Fruit fly (Drosophila melanogaster) whole organism, embryonic: ENCODE measurements around the gene CG43658.

ENCODE experiments used
- Ada2b ChIP-seq: fragments of 200-800 bp; sonication (Bioruptor generic); IDR thresholded peaks from 2 replicates; pipeline ENCODE4 v1.3.6; 2022; ENCODE audit warnings: missing biosample characterization, missing genetic modification characterization
- CG10209 ChIP-seq: fragments of 200-800 bp; sonication (Bioruptor generic); optimal IDR thresholded peaks from 3 replicates; lab custom pipeline; 2017; ENCODE audit warnings: missing biosample characterization, mild to moderate bottlenecking, missing genetic modification characterization, missing genetic modification reagents
- CG10462 ChIP-seq: fragments of 200-800 bp; sonication (Bioruptor generic); optimal IDR thresholded peaks from 2 replicates; lab custom pipeline; 2016; ENCODE audit warnings: missing biosample characterization, missing genetic modification characterization
- CG11247 ChIP-seq: fragments of 200-800 bp; sonication (Bioruptor generic); IDR thresholded peaks from 2 replicates; pipeline ENCODE4 v1.3.6; 2022; ENCODE audit warnings: missing biosample characterization, missing genetic modification characterization
- CG11696 ChIP-seq: fragments of 200-800 bp; sonication (Bioruptor generic); IDR thresholded peaks from 2 replicates; pipeline ENCODE4 v1.3.6; 2022; ENCODE audit warnings: missing biosample characterization, missing genetic modification characterization
- CG13424 ChIP-seq: fragments of 200-800 bp; sonication (Bioruptor generic); optimal IDR thresholded peaks from 2 replicates; lab custom pipeline; 2019; ENCODE audit warnings: missing biosample characterization, mild to moderate bottlenecking, missing genetic modification characterization, moderate library complexity
- CG14667 ChIP-seq: fragments of 200-800 bp; sonication (Bioruptor generic); IDR thresholded peaks from 2 replicates; pipeline ENCODE4 v1.3.6; 2022; ENCODE audit warnings: missing biosample characterization, missing genetic modification characterization
- CG15011 ChIP-seq: fragments of 200-800 bp; sonication (Bioruptor generic); optimal IDR thresholded peaks from 3 replicates; lab custom pipeline; 2018; ENCODE audit warnings: missing biosample characterization, mild to moderate bottlenecking, missing genetic modification characterization
- CG3163 ChIP-seq: fragments of 200-800 bp; sonication (Bioruptor generic); optimal IDR thresholded peaks from 3 replicates; lab custom pipeline; 2016; ENCODE audit warnings: missing biosample characterization, missing genetic modification characterization
- CG3726 ChIP-seq: fragments of 200-800 bp; sonication (Bioruptor generic); IDR thresholded peaks from 3 replicates; pipeline ENCODE4, ENCODE4 v1.3.6; 2022; ENCODE audit warnings: missing biosample characterization, missing genetic modification characterization
- CG4282 ChIP-seq: fragments of 200-800 bp; sonication (Bioruptor generic); optimal IDR thresholded peaks from 2 replicates; lab custom pipeline; 2016; ENCODE audit warnings: missing biosample characterization, missing genetic modification characterization
- CG4730 ChIP-seq: fragments of 200-800 bp; sonication (Bioruptor generic); IDR thresholded peaks from 2 replicates; pipeline ENCODE4 v1.3.6; 2022; ENCODE audit warnings: missing biosample characterization, missing genetic modification characterization
- CG5245 ChIP-seq: fragments of 200-800 bp; sonication (Bioruptor generic); optimal IDR thresholded peaks from 3 replicates; lab custom pipeline; 2016; ENCODE audit warnings: missing biosample characterization, missing genetic modification characterization
- CG7271 ChIP-seq: fragments of 200-800 bp; sonication (Bioruptor generic); optimal IDR thresholded peaks from 2 replicates; lab custom pipeline; 2018; ENCODE audit warnings: missing biosample characterization, mild to moderate bottlenecking, missing genetic modification characterization, moderate library complexity
- CG7357 ChIP-seq: fragments of 200-800 bp; sonication (Bioruptor generic); IDR thresholded peaks from 3 replicates; pipeline ENCODE4 v1.3.6; 2022; ENCODE audit warnings: missing biosample characterization, missing genetic modification characterization
- CG7928 ChIP-seq: fragments of 200-800 bp; sonication (Bioruptor generic); optimal IDR thresholded peaks from 2 replicates; lab custom pipeline; 2017; ENCODE audit warnings: missing biosample characterization, mild to moderate bottlenecking, missing genetic modification characterization
- CG7987 ChIP-seq: fragments of 200-800 bp; sonication (Bioruptor generic); optimal IDR thresholded peaks from 2 replicates; lab custom pipeline; 2018; ENCODE audit warnings: missing biosample characterization, mild to moderate bottlenecking, missing genetic modification characterization, moderate library complexity
- CG9609 ChIP-seq: fragments of 200-800 bp; sonication (Bioruptor generic); optimal IDR thresholded peaks from 3 replicates; lab custom pipeline; 2016; ENCODE audit warnings: missing biosample characterization, missing genetic modification characterization
- CG9817 ChIP-seq: fragments of 200-800 bp; sonication (Bioruptor generic); optimal IDR thresholded peaks from 2 replicates; lab custom pipeline; 2018; ENCODE audit warnings: missing biosample characterization, mild to moderate bottlenecking, missing genetic modification characterization, moderate library complexity
- E2f2 ChIP-seq: fragments of 200-800 bp; sonication (Bioruptor generic); IDR thresholded peaks from 2 replicates; pipeline ENCODE4 v1.3.6; 2022; ENCODE audit warnings: missing biosample characterization, missing genetic modification characterization
- Fer2 ChIP-seq: fragments of 200-800 bp; sonication (Bioruptor generic); optimal IDR thresholded peaks from 2 replicates; lab custom pipeline; 2018; ENCODE audit warnings: missing biosample characterization, mild to moderate bottlenecking, missing genetic modification characterization, moderate library complexity
- Hmr ChIP-seq: fragments of 200-800 bp; sonication (Bioruptor generic); optimal IDR thresholded peaks from 3 replicates; lab custom pipeline; 2017; ENCODE audit warnings: mild to moderate bottlenecking, missing biosample characterization, missing genetic modification reagents, missing genetic modification characterization
- Max ChIP-seq: fragments of 200-800 bp; sonication (Bioruptor generic); optimal IDR thresholded peaks from 2 replicates; lab custom pipeline; 2016; ENCODE audit warnings: missing biosample characterization, mild to moderate bottlenecking, missing genetic modification characterization
- Mes4 ChIP-seq: fragments of 200-800 bp; sonication (Bioruptor generic); optimal IDR thresholded peaks from 2 replicates; lab custom pipeline; 2016; ENCODE audit warnings: missing biosample characterization, missing genetic modification characterization
- Mrtf ChIP-seq: fragments of 200-800 bp; sonication (Bioruptor generic); IDR thresholded peaks from 3 replicates; pipeline ENCODE4 v1.3.6; 2022; ENCODE audit warnings: missing biosample characterization, missing genetic modification characterization
- Opbp ChIP-seq: fragments of 200-800 bp; sonication (Bioruptor generic); IDR thresholded peaks from 3 replicates; pipeline ENCODE4 v1.3.6; 2022; ENCODE audit warnings: missing biosample characterization, missing genetic modification characterization; ENCODE audit not compliant: partially characterized antibody
- Poxn ChIP-seq: fragments of 200-800 bp; sonication (Bioruptor generic); IDR thresholded peaks from 2 replicates; pipeline ENCODE4 v1.3.6; 2022; ENCODE audit warnings: missing biosample characterization, missing genetic modification characterization
- Sry-δ ChIP-seq: fragments of 200-800 bp; sonication (Bioruptor generic); optimal IDR thresholded peaks from 2 replicates; lab custom pipeline; 2016; ENCODE audit warnings: missing biosample characterization, missing genetic modification characterization
- YL-1 ChIP-seq: fragments of 200-800 bp; sonication (Bioruptor generic); optimal IDR thresholded peaks from 3 replicates; lab custom pipeline; 2017; ENCODE audit warnings: missing biosample characterization, mild to moderate bottlenecking, missing genetic modification characterization
- al ChIP-seq: fragments of 200-800 bp; sonication (Bioruptor generic); IDR thresholded peaks from 2 replicates; pipeline ENCODE4 v1.3.6; 2022; ENCODE audit warnings: missing biosample characterization, missing genetic modification characterization
- ara ChIP-seq: fragments of 200-800 bp; sonication (Bioruptor generic); IDR thresholded peaks from 2 replicates; pipeline ENCODE4 v1.3.6; 2022; ENCODE audit warnings: missing biosample characterization, missing genetic modification characterization
- cg ChIP-seq: fragments of 200-800 bp; sonication (Bioruptor generic); optimal IDR thresholded peaks from 3 replicates; lab custom pipeline; 2019; ENCODE audit warnings: missing biosample characterization, mild to moderate bottlenecking, missing genetic modification characterization, moderate library complexity
- chinmo ChIP-seq: fragments of 200-800 bp; sonication (Bioruptor generic); IDR thresholded peaks from 4 replicates; pipeline ENCODE4 v1.3.6; 2022; ENCODE audit warnings: missing biosample characterization, missing genetic modification characterization; ENCODE audit not compliant: partially characterized antibody
- dm ChIP-seq: fragments of 200-800 bp; sonication (Bioruptor generic); optimal IDR thresholded peaks from 3 replicates; lab custom pipeline; 2016; ENCODE audit warnings: missing biosample characterization, missing genetic modification characterization
- esg ChIP-seq: fragments of 200-800 bp; sonication (Bioruptor generic); conservative IDR thresholded peaks from 2 replicates; pipeline ENCODE4 v1.3.6; 2022; ENCODE audit warnings: missing biosample characterization, missing genetic modification characterization
- hb ChIP-seq: fragments of 200-800 bp; sonication (Bioruptor generic); IDR thresholded peaks from 3 replicates; pipeline ENCODE4 v1.3.6; 2022; ENCODE audit warnings: missing biosample characterization, missing genetic modification characterization; ENCODE audit not compliant: partially characterized antibody
- jing ChIP-seq: fragments of 200-800 bp; sonication (Bioruptor generic); optimal IDR thresholded peaks from 2 replicates; lab custom pipeline; 2018; ENCODE audit warnings: missing biosample characterization, mild to moderate bottlenecking, missing genetic modification characterization
- klu ChIP-seq: fragments of 200-800 bp; sonication (Bioruptor generic); IDR thresholded peaks from 2 replicates; pipeline ENCODE4 v1.3.6; 2022; ENCODE audit warnings: missing biosample characterization, missing genetic modification characterization
- nmo ChIP-seq: fragments of 200-800 bp; sonication (Bioruptor generic); optimal IDR thresholded peaks from 2 replicates; lab custom pipeline; 2018; ENCODE audit warnings: missing biosample characterization, mild to moderate bottlenecking, missing genetic modification characterization, moderate library complexity
- nom ChIP-seq: fragments of 200-800 bp; sonication (Bioruptor generic); optimal IDR thresholded peaks from 2 replicates; lab custom pipeline; 2017; ENCODE audit warnings: missing biosample characterization, missing genetic modification characterization, mild to moderate bottlenecking, moderate library complexity, missing genetic modification reagents
- pan ChIP-seq, 4 experiments: fragments of >200 bp in 3 of 4; fragments of 200-800 bp in 1 of 4; sonication (Bioruptor generic) in 1 of 4; optimal IDR thresholded peaks in 3 of 4; IDR thresholded peaks in 1 of 4; 2 replicates each; pipeline versions ENCODE4 v1.3.6 to Lab custom; 2017 to 2022; ENCODE audit warnings: missing biosample characterization in 2 of 4, missing genetic modification characterization in 2 of 4, mixed read lengths in 1 of 4
- pita ChIP-seq: fragments of 200-800 bp; sonication (Bioruptor generic); optimal IDR thresholded peaks from 2 replicates; lab custom pipeline; 2017; ENCODE audit warnings: missing biosample characterization, mild to moderate bottlenecking, missing genetic modification characterization
- ranshi ChIP-seq: fragments of 200-800 bp; sonication (Bioruptor generic); IDR thresholded peaks from 2 replicates; pipeline ENCODE4 v1.3.6; 2022; ENCODE audit warnings: missing biosample characterization, missing genetic modification characterization
- row ChIP-seq: fragments of 200-800 bp; sonication (Bioruptor generic); IDR thresholded peaks from 3 replicates; pipeline ENCODE4 v1.3.6; 2022; ENCODE audit warnings: missing biosample characterization, missing genetic modification characterization
- slbo ChIP-seq: fragments of 200-800 bp; sonication (Bioruptor generic); IDR thresholded peaks from 2 replicates; pipeline ENCODE4 v1.3.6; 2022; ENCODE audit warnings: missing biosample characterization, missing genetic modification characterization
- so ChIP-seq: fragments of 200-800 bp; sonication (Bioruptor generic); IDR thresholded peaks from 3 replicates; pipeline ENCODE4 v1.3.6; 2022; ENCODE audit warnings: missing biosample characterization, missing genetic modification characterization
- stc ChIP-seq: fragments of 200-800 bp; sonication (Bioruptor generic); IDR thresholded peaks from 2 replicates; pipeline ENCODE4 v1.3.6; 2022; ENCODE audit warnings: missing biosample characterization, missing genetic modification characterization
- toy ChIP-seq: fragments of 200-800 bp; sonication (Bioruptor generic); IDR thresholded peaks from 2 replicates; pipeline ENCODE4 v1.3.6; 2022; ENCODE audit warnings: missing biosample characterization, missing genetic modification characterization
- trem ChIP-seq: fragments of 200-800 bp; optimal IDR thresholded peaks from 3 replicates; lab custom pipeline; 2019; ENCODE audit warnings: missing biosample characterization, mild to moderate bottlenecking, missing genetic modification characterization, moderate library complexity
- zen ChIP-seq: fragments of 200-800 bp; sonication (Bioruptor generic); optimal IDR thresholded peaks from 3 replicates; lab custom pipeline; 2018; ENCODE audit warnings: missing biosample characterization, mild to moderate bottlenecking, missing genetic modification characterization, moderate library complexity

CG43658 gene

dm6 chrX:17579782-17580451, 18.9 kb upstream of the CG43658 start, which contains the start of gene CG12991 (continued):
- TF ChIP-seq CG10462 (GFP tag; lab: Kevin White, UChicago) (no peak), zen (tag; lab: Kevin White, UChicago) (no peak), Mrtf (no peak), CG3726 (GFP tag; lab: Robert Waterston, UW) (no peak), so (GFP tag; lab: Robert Waterston, UW) (no peak), row (GFP tag; lab: Robert Waterston, UW) (peak; percentile 34; the same call in 1 of the 3 replicates), CG9817 (tag; lab: Kevin White, UChicago) (no peak), Fer2 (tag; lab: Kevin White, UChicago) (no peak), CG7987 (GFP tag; lab: Kevin White, UChicago) (no peak), dm (no peak), slbo (peak; percentile 38; the same call in 1 of the 2 replicates), Poxn (GFP tag; lab: Robert Waterston, UW) (no peak), ara (GFP tag; lab: Robert Waterston, UW) (no peak), CG4730 (GFP tag; lab: Robert Waterston, UW) (no peak), ranshi (no peak), jing (GFP tag; lab: Kevin White, UChicago) (no peak), CG15011 (GFP tag; lab: Kevin White, UChicago) (no peak), CG5245 (GFP tag; lab: Kevin White, UChicago) (no peak), CG7271 (no peak), CG13424 (tag; lab: Kevin White, UChicago) (no peak), CG9609 (no peak), pita (GFP tag; lab: Kevin White, UChicago) (peak; percentile 31), Max (no peak), Sry-δ (GFP tag; lab: Kevin White, UChicago) (no peak), Opbp (GFP tag; lab: Robert Waterston, UW) (no peak), chinmo (0 out of 4 replicates have a peak, but pooled peaks have one; percentile 32), CG14667 (GFP tag; lab: Robert Waterston, UW) (no peak), al (GFP tag; lab: Robert Waterston, UW) (no peak), Ada2b (GFP tag; lab: Robert Waterston, UW) (no peak), hb (GFP tag; lab: Robert Waterston, UW) (no peak), Mes4 (GFP tag; lab: Kevin White, UChicago) (no peak), CG3163 (GFP tag; lab: Kevin White, UChicago) (no peak), CG7357 (GFP tag; lab: Robert Waterston, UW) (no peak), esg (GFP tag; lab: Robert Waterston, UW) (no peak), cg (GFP tag; lab: Kevin White, UChicago) (peak; percentile 51), pan (optimal IDR thresholded peaks at IDR 0.05; lab: Kevin White, UChicago) (no peak), pan (GFP tag; optimal IDR thresholded peaks at IDR 0.05 in 1 of 2, IDR thresholded peaks at IDR 0.05 in 1 of 2) (peak in 1 of 2 experiments; percentile 56), CG11696 (no peak), Hmr (GFP tag; lab: Kevin White, UChicago) (peak; percentile 7), toy (no peak), nmo (GFP tag; lab: Kevin White, UChicago) (no peak), CG7928 (GFP tag; lab: Kevin White, UChicago) (no peak), stc (GFP tag; lab: Robert Waterston, UW) (no peak), YL-1 (GFP tag; lab: Kevin White, UChicago) (no peak), nom (GFP tag; lab: Kevin White, UChicago) (peak; percentile 39), klu (GFP tag; lab: Robert Waterston, UW) (no peak), E2f2 (no peak), CG10209 (no peak), CG4282 (GFP tag; lab: Kevin White, UChicago) (no peak), trem (no peak), CG11247 (no peak)
